Fruit fly (Drosophila melanogaster) Kc167 (cell line): ENCODE measurements around the gene bbx.

ENCODE experiments used
- Myc ChIP-seq: fragments of >200 bp; optimal IDR thresholded peaks from 2 replicates; lab custom pipeline; 2017; ENCODE audit warnings: missing external identifiers
- h ChIP-seq: fragments of >200 bp; optimal IDR thresholded peaks from 3 replicates; lab custom pipeline; 2018; ENCODE audit warnings: missing external identifiers

dm6 chrX:21339476-21339931 lies 23.3 kb upstream of the bbx start, which contains the start of the genes tty and fliI:
- no peak for TF ChIP-seq Myc (lab: Kevin White, UChicago)
- no peak for TF ChIP-seq h (lab: Kevin White, UChicago)
